Fruit fly (Drosophila melanogaster): ENCODE data around the gene CG2258.

The CG2258 gene

dm6 chrX:8091017-8091620 is 10.8 kb downstream of the CG2258 start (continued):
- TF ChIP-seq CG15269 (tag; optimal IDR thresholded peaks at IDR 0.05) (peak; percentile 97), CG9932 (GFP tag; IDR thresholded peaks at IDR 0.05) (peak; percentile 97), Hmr (GFP tag; optimal IDR thresholded peaks at IDR 0.05) (peak; percentile 98), slp2 (GFP tag; optimal IDR thresholded peaks at IDR 0.05) (peak; percentile 74), h (optimal IDR thresholded peaks at IDR 0.05) (no peak), CTCF (GFP tag; optimal IDR thresholded peaks at IDR 0.05) (peak; percentile 68), Trl (optimal IDR thresholded peaks at IDR 0.05) (peak; percentile 86 to 99), Trl (GFP tag; optimal IDR thresholded peaks at IDR 0.05) (peak; percentile 84), CG7556 (GFP tag; optimal IDR thresholded peaks at IDR 0.05) (peak; percentile 97), Myb (GFP tag; optimal IDR thresholded peaks at IDR 0.05) (peak; percentile 72), NFAT (GFP tag; IDR thresholded peaks at IDR 0.05) (peak; percentile 98), Ravus (GFP tag; IDR thresholded peaks at IDR 0.05) (peak; percentile 96), CG11695 (GFP tag; IDR thresholded peaks at IDR 0.05) (peak; percentile 98), fd96Cb (tag; optimal IDR thresholded peaks at IDR 0.05) (peak; percentile 95), CG13123 (GFP tag; optimal IDR thresholded peaks at IDR 0.05) (peak; percentile 86), twi (tag; optimal IDR thresholded peaks at IDR 0.05) (peak; percentile 72), NC2β (GFP tag; optimal IDR thresholded peaks at IDR 0.05) (peak; percentile 81), CG10209 (GFP tag; optimal IDR thresholded peaks at IDR 0.05) (peak; percentile 96), lilli (GFP tag; optimal IDR thresholded peaks at IDR 0.05) (peak; percentile 97), CG11560 (tag; IDR thresholded peaks at IDR 0.05) (peak; percentile 90), CG17328 (GFP tag; IDR thresholded peaks at IDR 0.05) (peak; percentile 99), CG16813 (GFP tag; IDR thresholded peaks at IDR 0.05; ENCODE audit: partially characterized antibody) (no peak), CG12219 (GFP tag; optimal IDR thresholded peaks at IDR 0.05) (peak; percentile 96), row (GFP tag; IDR thresholded peaks at IDR 0.05) (peak; percentile 99), ash1 (GFP tag; optimal IDR thresholded peaks at IDR 0.05) (peak; percentile 76), bowl (GFP tag; IDR thresholded peaks at IDR 0.05) (peak; percentile 97), lmd (GFP tag; IDR thresholded peaks at IDR 0.05) (peak; percentile 98), Abd-B (GFP tag; optimal IDR thresholded peaks at IDR 0.05) (peak; percentile 89), CG13424 (tag; optimal IDR thresholded peaks at IDR 0.05) (peak; percentile 95), CG10267 (tag; optimal IDR thresholded peaks at IDR 0.05) (peak; percentile 90), fd3F (GFP tag; optimal IDR thresholded peaks at IDR 0.05) (peak; percentile 94), CG11723 (GFP tag; optimal IDR thresholded peaks at IDR 0.05) (peak; percentile 95), CG8765 (GFP tag; IDR thresholded peaks at IDR 0.05) (peak; percentile 91), Mrtf (GFP tag; IDR thresholded peaks at IDR 0.05) (peak; percentile 98), Fer2 (tag; optimal IDR thresholded peaks at IDR 0.05) (peak; percentile 87), CG30020 (tag; optimal IDR thresholded peaks at IDR 0.05) (peak; percentile 57), CG7839 (tag; optimal IDR thresholded peaks at IDR 0.05) (peak; percentile 97), jing (GFP tag; optimal IDR thresholded peaks at IDR 0.05) (peak; percentile 91), CG6175 (GFP tag; IDR thresholded peaks at IDR 0.05) (peak; percentile 96), gcm (GFP tag; optimal IDR thresholded peaks at IDR 0.05) (peak; percentile 92), chinmo (GFP tag; IDR thresholded peaks at IDR 0.05; ENCODE audit: partially characterized antibody) (peak; percentile 86; the same call in 2 of the 4 replicates), CG10979 (tag; optimal IDR thresholded peaks at IDR 0.05) (peak; percentile 95), onecut (GFP tag; IDR thresholded peaks at IDR 0.05) (peak; percentile 95), odd (GFP tag; optimal IDR thresholded peaks at IDR 0.05) (peak; percentile 95), sisA (GFP tag; IDR thresholded peaks at IDR 0.05) (peak; percentile 97), Nf-YA (GFP tag; IDR thresholded peaks at IDR 0.05) (peak; percentile 97), az2 (GFP tag; optimal IDR thresholded peaks at IDR 0.05) (peak; percentile 95), CG6765 (GFP tag; optimal IDR thresholded peaks at IDR 0.05) (peak; percentile 95), Ada2b (GFP tag; IDR thresholded peaks at IDR 0.05) (peak; percentile 99), CG43689 (GFP tag; IDR thresholded peaks at IDR 0.05) (peak; percentile 98), CG3065 (GFP tag; optimal IDR thresholded peaks at IDR 0.05) (peak; percentile 87), CG33213 (GFP tag; optimal IDR thresholded peaks at IDR 0.05) (peak; percentile 86)

Data from whole organism, embryonic.